Worm (Caenorhabditis elegans) whole organism, L2 larva: ENCODE data around the gene spp-10.
A peak's percentile ranks its signal among the peaks of the same experiment; 100 is the strongest.

Experiments used
- C34F6.9 ChIP-seq: fragments of 150-350 bp; optimal IDR thresholded peaks from 2 replicates; lab custom pipeline; 2014; ENCODE audit warnings: missing biosample characterization, missing genetic modification characterization
- F13H6.1 ChIP-seq: sonication (generic microtip); optimal IDR thresholded peaks from 2 replicates; lab custom pipeline; 2016; ENCODE audit warnings: missing genetic modification characterization, missing compliant biosample characterization
- aly-2 ChIP-seq: fragments of 150-350 bp; optimal IDR thresholded peaks from 2 replicates; lab custom pipeline; 2014; ENCODE audit warnings: missing biosample characterization, missing genetic modification characterization
- ama-1 ChIP-seq: fragments of 150-350 bp; optimal IDR thresholded peaks from 2 replicates; lab custom pipeline; 2018; ENCODE audit warnings: inconsistent platforms
- blmp-1 ChIP-seq: sonication (generic microtip); optimal IDR thresholded peaks from 2 replicates; lab custom pipeline; 2017; ENCODE audit warnings: missing genetic modification characterization, mild to moderate bottlenecking, missing compliant biosample characterization, antibody characterized with exemption, moderate library complexity; ENCODE audit not compliant: insufficient read depth
- ceh-16 ChIP-seq: fragments of 150-350 bp; optimal IDR thresholded peaks from 2 replicates; lab custom pipeline; 2014; ENCODE audit warnings: missing biosample characterization, missing genetic modification characterization
- crh-2 ChIP-seq: sonication (generic microtip); optimal IDR thresholded peaks from 2 replicates; lab custom pipeline; 2017; ENCODE audit warnings: missing biosample characterization, missing genetic modification characterization
- egl-27 ChIP-seq: sonication (generic microtip); optimal IDR thresholded peaks from 3 replicates; lab custom pipeline; 2017; ENCODE audit warnings: missing biosample characterization, missing genetic modification reagents, missing genetic modification characterization
- fos-1 ChIP-seq: fragments of 150-350 bp; optimal IDR thresholded peaks from 2 replicates; lab custom pipeline; 2014; ENCODE audit warnings: missing biosample characterization, missing genetic modification characterization
- gmeb-1 ChIP-seq: fragments of 150-350 bp; optimal IDR thresholded peaks from 2 replicates; lab custom pipeline; 2014; ENCODE audit warnings: missing biosample characterization, missing genetic modification characterization
- lin-11 ChIP-seq: fragments of 150-350 bp; sonication (generic microtip); optimal IDR thresholded peaks from 2 replicates; lab custom pipeline; 2014; ENCODE audit warnings: missing biosample characterization, missing genetic modification characterization, inconsistent platforms, mixed read lengths
- lsy-2 ChIP-seq, 2 experiments: fragments of 150-350 bp in 1 of 2; sonication (generic microtip) in 1 of 2; optimal IDR thresholded peaks; 2 replicates each; lab custom pipeline; 2014 to 2017; ENCODE audit warnings: missing biosample characterization in 2 of 2, missing genetic modification characterization in 2 of 2
- mdl-1 ChIP-seq, 2 experiments: fragments of 150-350 bp in 1 of 2; sonication (generic microtip) in 1 of 2; optimal IDR thresholded peaks; 2 replicates each; lab custom pipeline; 2017; ENCODE audit warnings: missing biosample characterization in 2 of 2, missing genetic modification characterization in 2 of 2
- nhr-10 ChIP-seq: sonication (generic microtip); optimal IDR thresholded peaks from 2 replicates; lab custom pipeline; 2017; ENCODE audit warnings: missing biosample characterization, missing genetic modification characterization
- nhr-12 ChIP-seq: fragments of 150-350 bp; optimal IDR thresholded peaks from 2 replicates; lab custom pipeline; 2014; ENCODE audit warnings: missing biosample characterization, missing genetic modification characterization
- nhr-129 ChIP-seq: fragments of 150-350 bp; optimal IDR thresholded peaks from 2 replicates; lab custom pipeline; 2014; ENCODE audit warnings: missing biosample characterization, missing genetic modification characterization
- nhr-21 ChIP-seq: fragments of 150-350 bp; optimal IDR thresholded peaks from 2 replicates; lab custom pipeline; 2014; ENCODE audit warnings: missing biosample characterization, missing genetic modification characterization
- nhr-237 ChIP-seq: fragments of 150-350 bp; optimal IDR thresholded peaks from 2 replicates; lab custom pipeline; 2014; ENCODE audit warnings: missing biosample characterization, missing genetic modification characterization
- nhr-25 ChIP-seq: fragments of 150-350 bp; sonication (generic microtip); optimal IDR thresholded peaks from 3 replicates; lab custom pipeline; 2014; ENCODE audit warnings: missing biosample characterization, missing genetic modification characterization
- nhr-6 ChIP-seq: fragments of 150-350 bp; optimal IDR thresholded peaks from 2 replicates; lab custom pipeline; 2014; ENCODE audit warnings: missing biosample characterization, missing genetic modification characterization
- sem-4 ChIP-seq: fragments of 150-350 bp; optimal IDR thresholded peaks from 2 replicates; lab custom pipeline; 2014; ENCODE audit warnings: missing biosample characterization, missing genetic modification reagents, missing genetic modification characterization
- skn-1 ChIP-seq: sonication (generic microtip); optimal IDR thresholded peaks from 2 replicates; lab custom pipeline; 2017; ENCODE audit warnings: missing biosample characterization, missing genetic modification characterization
- sma-3 ChIP-seq: sonication (generic microtip); optimal IDR thresholded peaks from 2 replicates; lab custom pipeline; 2016; ENCODE audit warnings: missing genetic modification reagents, missing genetic modification characterization, missing compliant biosample characterization
- sma-9 ChIP-seq, 2 experiments: fragments of 150-350 bp in 1 of 2; sonication (generic microtip) in 1 of 2; optimal IDR thresholded peaks; 2 replicates each; lab custom pipeline; 2014 to 2016; ENCODE audit warnings: missing genetic modification characterization in 2 of 2, mild to moderate bottlenecking in 1 of 2, missing biosample characterization in 1 of 2, missing compliant biosample characterization in 1 of 2, missing genetic modification reagents in 1 of 2, moderate library complexity in 1 of 2
- ztf-1 ChIP-seq: fragments of 200-800 bp; sonication (Bioruptor generic); conservative IDR thresholded peaks from 2 replicates; pipeline ENCODE4 v1.3.6; 2022; ENCODE audit warnings: missing genetic modification characterization, missing compliant biosample characterization

spp-10 gene

DNA sequence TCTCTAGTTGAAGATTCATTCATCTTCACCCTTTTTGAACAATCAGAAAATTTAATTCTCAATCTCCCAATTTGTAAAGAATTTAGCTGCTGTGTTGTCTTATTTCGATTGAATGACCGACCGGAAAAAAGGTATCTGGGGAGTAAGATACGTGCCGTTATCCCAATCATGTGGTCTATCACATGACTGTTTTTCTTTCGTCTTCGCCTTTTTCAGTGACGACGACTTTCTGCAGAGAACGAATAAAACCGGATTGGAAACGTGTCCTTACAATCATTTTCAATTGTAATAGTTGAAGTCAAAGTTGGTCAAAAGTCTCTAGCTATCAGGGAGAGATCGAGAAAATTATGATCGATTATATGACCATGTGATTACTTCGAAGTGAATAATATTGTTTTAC lies 52.1 kb downstream of the spp-10 start:
- peak; percentile 11 for TF ChIP-seq fos-1 (tag; lab: Kevin White, UChicago)
- TF ChIP-seq C34F6.9 (tag; lab: Kevin White, UChicago) = peak; percentile 17
- TF ChIP-seq sma-3 (GFP tag; lab: Kevin White, UChicago) = peak; percentile 91
- peak; percentile 66 for TF ChIP-seq egl-27 (tag; lab: Kevin White, UChicago)
- TF ChIP-seq nhr-10 (tag; lab: Kevin White, UChicago) = no peak
- TF ChIP-seq blmp-1 (tag; lab: Kevin White, UChicago) = peak; percentile 73
- no peak for TF ChIP-seq skn-1 (tag; lab: Kevin White, UChicago)
- peak; percentile 41 for TF ChIP-seq F13H6.1 (tag; lab: Kevin White, UChicago)
- TF ChIP-seq mdl-1 (tag; optimal IDR thresholded peaks at IDR 0.05; lab: Kevin White, UChicago) = peak in 1 of 2 experiments; percentile 31
- TF ChIP-seq nhr-237 = no peak
- peak; percentile 55 for TF ChIP-seq gmeb-1 (tag; lab: Kevin White, UChicago)
- peak; percentile 44 for TF ChIP-seq ama-1 (lab: Kevin White, UChicago)
- TF ChIP-seq nhr-129 (tag; lab: Kevin White, UChicago) = peak; percentile 72
- TF ChIP-seq sem-4 (tag; lab: Kevin White, UChicago) = peak; percentile 50
- no peak for TF ChIP-seq nhr-12 (tag; lab: Kevin White, UChicago)
- TF ChIP-seq lsy-2 (tag; optimal IDR thresholded peaks at IDR 0.05; lab: Kevin White, UChicago) = peak in 1 of 2 experiments; percentile 58
- peak; percentile 96 for TF ChIP-seq sma-9 (GFP tag; optimal IDR thresholded peaks at IDR 0.05; lab: Kevin White, UChicago)
- no peak for TF ChIP-seq sma-9 (tag; optimal IDR thresholded peaks at IDR 0.05; lab: Kevin White, UChicago)
- TF ChIP-seq ztf-1 = no peak
- peak; percentile 95 for TF ChIP-seq nhr-25 (tag; lab: Kevin White, UChicago)
- TF ChIP-seq nhr-21 (tag; lab: Kevin White, UChicago) = peak; percentile 93
- no peak for TF ChIP-seq lin-11
- no peak for TF ChIP-seq aly-2 (tag; lab: Kevin White, UChicago)
- no peak for TF ChIP-seq ceh-16 (tag; lab: Kevin White, UChicago)
- TF ChIP-seq crh-2 (tag; lab: Kevin White, UChicago) = peak; percentile 71
- peak; percentile 76 for TF ChIP-seq nhr-6 (tag; lab: Kevin White, UChicago)
